Worm (Caenorhabditis elegans) whole organism, L3 larva: ENCODE results near the gene C06B3.16.

ENCODE experiments used
- R02D3.7 ChIP-seq: fragments of 150-350 bp; optimal IDR thresholded peaks from 2 replicates; lab custom pipeline; 2014; ENCODE audit warnings: missing biosample characterization, missing genetic modification characterization
- aly-2 ChIP-seq: fragments of 150-350 bp; optimal IDR thresholded peaks from 2 replicates; lab custom pipeline; 2014; ENCODE audit warnings: missing biosample characterization, missing genetic modification characterization
- ceh-16 ChIP-seq: sonication (generic microtip); optimal IDR thresholded peaks from 2 replicates; lab custom pipeline; 2017; ENCODE audit warnings: missing biosample characterization, missing genetic modification characterization
- ceh-28 ChIP-seq: fragments of 150-350 bp; optimal IDR thresholded peaks from 2 replicates; lab custom pipeline; 2014; ENCODE audit warnings: missing biosample characterization, missing genetic modification reagents, missing genetic modification characterization
- ceh-82 ChIP-seq: fragments of 150-350 bp; optimal IDR thresholded peaks from 2 replicates; lab custom pipeline; 2014; ENCODE audit warnings: missing biosample characterization, missing genetic modification characterization
- daf-12 ChIP-seq: fragments of 150-350 bp; optimal IDR thresholded peaks from 2 replicates; lab custom pipeline; 2014; ENCODE audit warnings: missing biosample characterization, missing genetic modification reagents, missing genetic modification characterization
- egl-5 ChIP-seq: fragments of 150-350 bp; optimal IDR thresholded peaks from 2 replicates; lab custom pipeline; 2017; ENCODE audit warnings: missing biosample characterization, missing genetic modification reagents, missing genetic modification characterization, inconsistent platforms
- elt-1 ChIP-seq: fragments of 150-350 bp; optimal IDR thresholded peaks from 2 replicates; lab custom pipeline; 2014; ENCODE audit warnings: missing biosample characterization, missing genetic modification characterization
- elt-2 ChIP-seq: sonication (generic microtip); optimal IDR thresholded peaks from 2 replicates; lab custom pipeline; 2016; ENCODE audit warnings: missing genetic modification reagents, mild to moderate bottlenecking, missing genetic modification characterization, missing compliant biosample characterization
- elt-3 ChIP-seq, 3 experiments: fragments of 150-350 bp in 1 of 3; sonication (generic microtip) in 2 of 3; optimal IDR thresholded peaks; 2 replicates in 2 of 3; 4 replicates in 1 of 3; lab custom pipeline; 2014 to 2017; ENCODE audit warnings: missing biosample characterization in 3 of 3, missing genetic modification characterization in 3 of 3
- fkh-10 ChIP-seq: sonication (generic microtip); optimal IDR thresholded peaks from 2 replicates; lab custom pipeline; 2017; ENCODE audit warnings: missing biosample characterization, missing genetic modification reagents, missing genetic modification characterization
- fkh-2 ChIP-seq: fragments of 150-350 bp; optimal IDR thresholded peaks from 2 replicates; lab custom pipeline; 2014; ENCODE audit warnings: missing biosample characterization, missing genetic modification reagents, missing genetic modification characterization
- fos-1 ChIP-seq: fragments of 150-350 bp; optimal IDR thresholded peaks from 2 replicates; lab custom pipeline; 2014; ENCODE audit warnings: missing biosample characterization, missing genetic modification characterization
- lin-39 ChIP-seq: fragments of 150-350 bp; optimal IDR thresholded peaks from 2 replicates; lab custom pipeline; 2018; ENCODE audit warnings: missing biosample characterization, missing genetic modification reagents, missing genetic modification characterization
- lsy-12 ChIP-seq: sonication (generic microtip); optimal IDR thresholded peaks from 2 replicates; lab custom pipeline; 2016; ENCODE audit warnings: mild to moderate bottlenecking, missing genetic modification characterization, missing compliant biosample characterization
- mdl-1 ChIP-seq: fragments of 150-350 bp; optimal IDR thresholded peaks from 2 replicates; lab custom pipeline; 2014; ENCODE audit warnings: missing biosample characterization, missing genetic modification characterization
- nfya-1 ChIP-seq: sonication (generic microtip); optimal IDR thresholded peaks from 2 replicates; lab custom pipeline; 2017; ENCODE audit warnings: missing genetic modification characterization, mild to moderate bottlenecking, missing compliant biosample characterization, antibody characterized with exemption, moderate library complexity; ENCODE audit not compliant: insufficient read depth
- nhr-11 ChIP-seq: fragments of 150-350 bp; optimal IDR thresholded peaks from 2 replicates; lab custom pipeline; 2014; ENCODE audit warnings: missing biosample characterization, missing genetic modification characterization
- nhr-12 ChIP-seq: fragments of 150-350 bp; optimal IDR thresholded peaks from 2 replicates; lab custom pipeline; 2014; ENCODE audit warnings: missing biosample characterization, missing genetic modification characterization
- nhr-23 ChIP-seq: fragments of 150-350 bp; optimal IDR thresholded peaks from 2 replicates; lab custom pipeline; 2014; ENCODE audit warnings: missing biosample characterization, missing genetic modification reagents, missing genetic modification characterization
- nhr-237 ChIP-seq: fragments of 150-350 bp; optimal IDR thresholded peaks from 2 replicates; lab custom pipeline; 2014; ENCODE audit warnings: missing biosample characterization, missing genetic modification characterization
- nhr-25 ChIP-seq: sonication (generic microtip); optimal IDR thresholded peaks from 2 replicates; lab custom pipeline; 2017; ENCODE audit warnings: missing biosample characterization, missing genetic modification characterization
- nhr-43 ChIP-seq: sonication (generic microtip); optimal IDR thresholded peaks from 2 replicates; lab custom pipeline; 2016; ENCODE audit warnings: mild to moderate bottlenecking, missing genetic modification characterization, missing compliant biosample characterization; ENCODE audit not compliant: poor library complexity, severe bottlenecking
- nhr-67 ChIP-seq: fragments of 150-350 bp; optimal IDR thresholded peaks from 2 replicates; lab custom pipeline; 2014; ENCODE audit warnings: missing biosample characterization, missing genetic modification characterization
- nhr-76 ChIP-seq: fragments of 150-350 bp; sonication (generic microtip); optimal IDR thresholded peaks from 5 replicates; lab custom pipeline; 2014; ENCODE audit warnings: missing biosample characterization, missing genetic modification characterization
- snpc-4 ChIP-seq: fragments of 150-350 bp; optimal IDR thresholded peaks from 2 replicates; lab custom pipeline; 2014; ENCODE audit warnings: missing biosample characterization, missing genetic modification characterization
- tbx-2 ChIP-seq: sonication (generic microtip); optimal IDR thresholded peaks from 2 replicates; lab custom pipeline; 2016; ENCODE audit warnings: mild to moderate bottlenecking, missing genetic modification characterization, missing compliant biosample characterization
- unc-62 ChIP-seq: fragments of 150-350 bp; sonication (generic microtip); optimal IDR thresholded peaks from 4 replicates; lab custom pipeline; 2014; ENCODE audit warnings: missing biosample characterization, missing genetic modification reagents, missing genetic modification characterization
- zag-1 ChIP-seq: fragments of 150-350 bp; optimal IDR thresholded peaks from 2 replicates; lab custom pipeline; 2014; ENCODE audit warnings: missing biosample characterization, missing genetic modification characterization
- ztf-11 ChIP-seq: fragments of 150-350 bp; optimal IDR thresholded peaks from 2 replicates; lab custom pipeline; 2014; ENCODE audit warnings: missing biosample characterization, missing genetic modification characterization
- ztf-4 ChIP-seq: fragments of 150-350 bp; optimal IDR thresholded peaks from 2 replicates; lab custom pipeline; 2014; ENCODE audit warnings: missing biosample characterization, missing genetic modification characterization

C06B3.16 gene

ce11 chrV:13929503-13929902 lies 1.8 kb upstream of the C06B3.16 start, which contains the start of gene srxa-13:
Gene srxa-13 (plus strand): TSS chrV:13929803.
- TF ChIP-seq nhr-43 (tag; lab: Kevin White, UChicago) (no peak), nhr-237 (tag; lab: Kevin White, UChicago) (no peak)

ce11 chrV:13931952-13932351 lies 627 bp downstream of the C06B3.16 start:
- TF ChIP-seq nfya-1 (tag; lab: Kevin White, UChicago), result no peak
- TF ChIP-seq tbx-2 (tag; lab: Kevin White, UChicago), result no peak
- no peak for TF ChIP-seq R02D3.7
- no peak for TF ChIP-seq fos-1 (tag; lab: Kevin White, UChicago)

ce11 chrV:13934545-13934944 lies 3.2 kb downstream of the C06B3.16 start, which contains the start of gene R10D12.1:
Gene R10D12.1 (minus strand): TSS chrV:13934645.
- TF ChIP-seq ztf-11 (tag; lab: Kevin White, UChicago) (no peak), daf-12 (no peak)
- TF ChIP-seq, all 47 proteins: peak for 0

- TF ChIP-seq R02D3.7 (no peak), elt-3 (tag; optimal IDR thresholded peaks at IDR 0.05; lab: Kevin White, UChicago) (peak in 1 of 3 experiments; percentile 42)
These were observed 4.1 kb downstream of the C06B3.16 start for ce11 chrV:13935423-13935822.

ce11 chrV:13936052-13936451 lies 4.7 kb downstream of the C06B3.16 start:
- TF ChIP-seq nhr-76 (tag; lab: Kevin White, UChicago) (no peak), ztf-11 (tag; lab: Kevin White, UChicago) (no peak), egl-5 (tag; lab: Kevin White, UChicago) (no peak), nhr-67 (tag; lab: Kevin White, UChicago) (no peak), nhr-25 (tag; lab: Kevin White, UChicago) (peak; percentile 16), nfya-1 (tag; lab: Kevin White, UChicago) (no peak), fkh-10 (GFP tag; lab: Kevin White, UChicago) (no peak), elt-3 (tag; optimal IDR thresholded peaks at IDR 0.05; lab: Kevin White, UChicago) (peak in 1 of 3 experiments; percentile 27), nhr-23 (tag; lab: Kevin White, UChicago) (peak; percentile 29), aly-2 (tag; lab: Kevin White, UChicago) (no peak), nhr-237 (tag; lab: Kevin White, UChicago) (no peak), ceh-16 (tag; lab: Kevin White, UChicago) (no peak), ceh-28 (tag; lab: Kevin White, UChicago) (no peak), mdl-1 (tag; lab: Kevin White, UChicago) (no peak), unc-62 (GFP tag; lab: Kevin White, UChicago) (no peak), nhr-43 (tag; lab: Kevin White, UChicago) (peak; percentile 49)

ce11 chrV:13936850-13937249 lies 5.5 kb downstream of the C06B3.16 start, which contains the start of gene srw-145:
Gene srw-145 (plus strand): TSS chrV:13937150.
- TF ChIP-seq lin-39 (tag; lab: Kevin White, UChicago), result no peak
- TF ChIP-seq mdl-1 (tag; lab: Kevin White, UChicago), result no peak
- TF ChIP-seq nhr-76 (tag; lab: Kevin White, UChicago), result no peak
- TF ChIP-seq zag-1 (tag; lab: Kevin White, UChicago), result no peak
- peak; percentile 62 for TF ChIP-seq nhr-11

- TF ChIP-seq nhr-43 (tag; lab: Kevin White, UChicago) (no peak), lin-39 (tag; lab: Kevin White, UChicago) (no peak), nhr-67 (tag; lab: Kevin White, UChicago) (no peak), nhr-12 (tag; lab: Kevin White, UChicago) (no peak), mdl-1 (tag; lab: Kevin White, UChicago) (no peak), unc-62 (GFP tag; lab: Kevin White, UChicago) (no peak), ztf-11 (tag; lab: Kevin White, UChicago) (no peak), lsy-12 (tag; lab: Kevin White, UChicago) (no peak), ztf-4 (tag; lab: Kevin White, UChicago) (no peak), daf-12 (no peak), elt-3 (tag; optimal IDR thresholded peaks at IDR 0.05; lab: Kevin White, UChicago) (no peak), snpc-4 (tag; lab: Kevin White, UChicago) (no peak), elt-1 (tag; lab: Kevin White, UChicago) (no peak), nhr-23 (tag; lab: Kevin White, UChicago) (no peak), fkh-2 (tag; lab: Kevin White, UChicago) (no peak), ceh-82 (no peak), nhr-11 (no peak), elt-2 (tag; lab: Kevin White, UChicago) (no peak)
These were observed 10.8 kb downstream of the C06B3.16 start, which contains the start of gene dpr-1 for ce11 chrV:13942082-13942481. Gene dpr-1 (minus strand): TSS chrV:13942182.
